Fruit fly (Drosophila melanogaster): ENCODE results near the gene CG3597.
A peak's percentile ranks its signal among the peaks of the same experiment; 100 is the strongest.

The CG3597 gene

dm6 chr2L:2357228-2357656 is 14.1 kb downstream of the CG3597 start, which contains the start of gene CG9967 (continued):
- no peak for TF ChIP-seq hkb (optimal IDR thresholded peaks at IDR 0.05)
- 0 out of 2 replicates have a peak, but pooled peaks have one; percentile 12 for TF ChIP-seq hkb (GFP tag; IDR thresholded peaks at IDR 0.05)
- no peak for TF ChIP-seq H15 (GFP tag; IDR thresholded peaks at IDR 0.05)
- peak; percentile 31 for TF ChIP-seq CG13424 (tag; optimal IDR thresholded peaks at IDR 0.05)
- peak; percentile 31 for TF ChIP-seq CG2712 (tag; optimal IDR thresholded peaks at IDR 0.05)
- TF ChIP-seq her (GFP tag; optimal IDR thresholded peaks at IDR 0.05), result no peak
- no peak for TF ChIP-seq kay (GFP tag; optimal IDR thresholded peaks at IDR 0.05)
- TF ChIP-seq CG14860 (GFP tag; IDR thresholded peaks at IDR 0.05; ENCODE audit: partially characterized antibody), result no peak
- TF ChIP-seq CG12769 (tag; optimal IDR thresholded peaks at IDR 0.05), result no peak
- TF ChIP-seq jigr1 (GFP tag; IDR thresholded peaks at IDR 0.05), result no peak
- TF ChIP-seq Dref (GFP tag; IDR thresholded peaks at IDR 0.05), result peak; percentile 51
- TF ChIP-seq Hr78 (GFP tag; optimal IDR thresholded peaks at IDR 0.05), result no peak
- no peak for TF ChIP-seq PHDP (tag; optimal IDR thresholded peaks at IDR 0.05)
- no peak for TF ChIP-seq CG9876 (GFP tag; optimal IDR thresholded peaks at IDR 0.05)
- peak; percentile 54; the same call in 2 of the 4 replicates for TF ChIP-seq Dll (GFP tag; IDR thresholded peaks at IDR 0.05; ENCODE audit: partially characterized antibody)
- TF ChIP-seq CG1602 (GFP tag; optimal IDR thresholded peaks at IDR 0.05), result no peak
- no peak for TF ChIP-seq CG13123 (GFP tag; optimal IDR thresholded peaks at IDR 0.05)
- TF ChIP-seq CG30020 (tag; optimal IDR thresholded peaks at IDR 0.05), result no peak
- TF ChIP-seq Awh (GFP tag; IDR thresholded peaks at IDR 0.05), result no peak
- TF ChIP-seq chinmo (GFP tag; IDR thresholded peaks at IDR 0.05; ENCODE audit: partially characterized antibody), result no peak
- TF ChIP-seq CG3838 (GFP tag; optimal IDR thresholded peaks at IDR 0.05), result no peak
- peak; percentile 20 for TF ChIP-seq Deaf1 (tag; optimal IDR thresholded peaks at IDR 0.05)
- TF ChIP-seq CG12391 (tag; optimal IDR thresholded peaks at IDR 0.05), result peak; percentile 43
- TF ChIP-seq danr (GFP tag; IDR thresholded peaks at IDR 0.05), result no peak
- no peak for TF ChIP-seq CG8478 (optimal IDR thresholded peaks at IDR 0.05)
- no peak for TF ChIP-seq CG6254 (GFP tag; optimal IDR thresholded peaks at IDR 0.05)
- no peak for TF ChIP-seq dimm (GFP tag; IDR thresholded peaks at IDR 0.05)

dm6 chr2L:2348479-2348878 is 22.8 kb downstream of the CG3597 start:
- TF ChIP-seq BtbVII (GFP tag; optimal IDR thresholded peaks at IDR 0.05) (peak; percentile 15), Camta (GFP tag; optimal IDR thresholded peaks at IDR 0.05) (no peak), Meics (GFP tag; optimal IDR thresholded peaks at IDR 0.05) (peak; percentile 62), CG7839 (tag; optimal IDR thresholded peaks at IDR 0.05) (peak; percentile 60), Dad (GFP tag; optimal IDR thresholded peaks at IDR 0.05) (no peak), lilli (GFP tag; optimal IDR thresholded peaks at IDR 0.05) (peak; percentile 45), YL-1 (GFP tag; optimal IDR thresholded peaks at IDR 0.05) (no peak), Hr51 (GFP tag; optimal IDR thresholded peaks at IDR 0.05) (peak in 1 of 2 experiments; percentile 60), CG9932 (GFP tag; IDR thresholded peaks at IDR 0.05) (peak; percentile 49; the same call in 1 of the 2 replicates), CG7372 (GFP tag; IDR thresholded peaks at IDR 0.05) (peak; percentile 13; the same call in 1 of the 2 replicates), CG30020 (tag; optimal IDR thresholded peaks at IDR 0.05) (no peak), CG10209 (GFP tag; optimal IDR thresholded peaks at IDR 0.05) (no peak), prd (optimal IDR thresholded peaks at IDR 0.05) (no peak), prd (GFP tag; IDR thresholded peaks at IDR 0.05) (peak; percentile 56; the same call in 2 of the 3 replicates), CG15269 (tag; optimal IDR thresholded peaks at IDR 0.05) (peak; percentile 57), Chrac-16 (GFP tag; optimal IDR thresholded peaks at IDR 0.05) (no peak), CG13296 (GFP tag; optimal IDR thresholded peaks at IDR 0.05) (peak; percentile 41), inv (GFP tag; IDR thresholded peaks at IDR 0.05; ENCODE audit: partially characterized antibody) (no peak), CG7556 (GFP tag; optimal IDR thresholded peaks at IDR 0.05) (peak; percentile 53), disco-r (GFP tag; optimal IDR thresholded peaks at IDR 0.05) (no peak), zfh1 (GFP tag; IDR thresholded peaks at IDR 0.05) (no peak), CG9727 (GFP tag; optimal IDR thresholded peaks at IDR 0.05) (peak; percentile 53), CG13287 (GFP tag; IDR thresholded peaks at IDR 0.05; ENCODE audit: partially characterized antibody) (no peak), CG14860 (GFP tag; IDR thresholded peaks at IDR 0.05; ENCODE audit: partially characterized antibody) (no peak), sqz (GFP tag; optimal IDR thresholded peaks at IDR 0.05) (no peak), sna (GFP tag; IDR thresholded peaks at IDR 0.05; ENCODE audit: partially characterized antibody) (no peak)
